Fruit fly (Drosophila melanogaster) whole organism, embryonic: ENCODE measurements around the gene Cdc6.
A peak's percentile ranks its signal among the peaks of the same experiment; 100 is the strongest.

Source experiments
- ATbp ChIP-seq: fragments of 200-800 bp; sonication (Bioruptor generic); optimal IDR thresholded peaks from 2 replicates; lab custom pipeline; 2017; ENCODE audit warnings: missing biosample characterization, mild to moderate bottlenecking, missing genetic modification characterization, missing genetic modification reagents
- C15 ChIP-seq: fragments of 200-800 bp; sonication (Bioruptor generic); IDR thresholded peaks from 3 replicates; pipeline ENCODE4 v1.3.6; 2022; ENCODE audit warnings: missing biosample characterization, missing genetic modification characterization
- CG10543 ChIP-seq: fragments of 200-800 bp; sonication (Bioruptor generic); optimal IDR thresholded peaks from 3 replicates; lab custom pipeline; 2017; ENCODE audit warnings: missing biosample characterization, mild to moderate bottlenecking, missing genetic modification characterization, moderate library complexity
- CG12391 ChIP-seq: fragments of 200-800 bp; sonication (Bioruptor generic); optimal IDR thresholded peaks from 3 replicates; lab custom pipeline; 2018; ENCODE audit warnings: missing biosample characterization, mild to moderate bottlenecking, missing genetic modification characterization, moderate library complexity
- CG12769 ChIP-seq: fragments of 200-800 bp; sonication (Bioruptor generic); optimal IDR thresholded peaks from 2 replicates; lab custom pipeline; 2019; ENCODE audit warnings: missing biosample characterization, mild to moderate bottlenecking, missing genetic modification characterization, moderate library complexity
- CG15269 ChIP-seq: fragments of 200-800 bp; sonication (Bioruptor generic); optimal IDR thresholded peaks from 2 replicates; lab custom pipeline; 2018; ENCODE audit warnings: missing biosample characterization, mild to moderate bottlenecking, missing genetic modification characterization, moderate library complexity
- CG2120 ChIP-seq: fragments of 200-800 bp; sonication (Bioruptor generic); optimal IDR thresholded peaks from 3 replicates; lab custom pipeline; 2016; ENCODE audit warnings: missing biosample characterization, missing genetic modification characterization
- CG32532 ChIP-seq: fragments of 200-800 bp; sonication (Bioruptor generic); IDR thresholded peaks from 2 replicates; pipeline ENCODE4 v1.3.6; 2022; ENCODE audit warnings: missing biosample characterization, missing genetic modification characterization
- CG3281 ChIP-seq: fragments of 200-800 bp; sonication (Bioruptor generic); optimal IDR thresholded peaks from 3 replicates; lab custom pipeline; 2017; ENCODE audit warnings: missing biosample characterization, mild to moderate bottlenecking, missing genetic modification characterization
- CG33213 ChIP-seq: fragments of 200-800 bp; sonication (Bioruptor generic); optimal IDR thresholded peaks from 3 replicates; lab custom pipeline; 2016; ENCODE audit warnings: missing biosample characterization, missing genetic modification characterization
- CG7271 ChIP-seq: fragments of 200-800 bp; sonication (Bioruptor generic); optimal IDR thresholded peaks from 2 replicates; lab custom pipeline; 2018; ENCODE audit warnings: missing biosample characterization, mild to moderate bottlenecking, missing genetic modification characterization, moderate library complexity
- CG7745 ChIP-seq: fragments of 200-800 bp; sonication (Bioruptor generic); optimal IDR thresholded peaks from 2 replicates; lab custom pipeline; 2018; ENCODE audit warnings: missing biosample characterization, mild to moderate bottlenecking, missing genetic modification characterization, moderate library complexity
- CG8290 ChIP-seq, 3 experiments: fragments of 200-800 bp; sonication (Bioruptor generic); optimal IDR thresholded peaks; 2 replicates each; lab custom pipeline; 2016 to 2019; ENCODE audit warnings: missing biosample characterization in 3 of 3, missing genetic modification characterization in 3 of 3, mild to moderate bottlenecking in 2 of 3, moderate library complexity in 1 of 3
- CG9215 ChIP-seq: fragments of 200-800 bp; sonication (Bioruptor generic); IDR thresholded peaks from 2 replicates; pipeline ENCODE4 v1.3.6; 2022; ENCODE audit warnings: missing biosample characterization, missing genetic modification characterization
- CG9932 ChIP-seq: fragments of 200-800 bp; sonication (Bioruptor generic); IDR thresholded peaks from 2 replicates; pipeline ENCODE4 v1.3.6; 2022; ENCODE audit warnings: missing biosample characterization, missing genetic modification characterization
- Dref ChIP-seq: fragments of 200-800 bp; sonication (Bioruptor generic); IDR thresholded peaks from 2 replicates; pipeline ENCODE4 v1.3.6; 2022; ENCODE audit warnings: missing biosample characterization, missing genetic modification characterization
- HLH3B ChIP-seq: fragments of 200-800 bp; sonication (Bioruptor generic); IDR thresholded peaks from 2 replicates; pipeline ENCODE4 v1.3.6; 2022; ENCODE audit warnings: missing biosample characterization, missing genetic modification characterization
- Med ChIP-seq: fragments of 200-800 bp; sonication (Bioruptor generic); peaks from one replicate; lab custom pipeline; 2016; ENCODE audit warnings: missing biosample characterization, missing genetic modification characterization, mild to moderate bottlenecking, inconsistent platforms, moderate library complexity
- NFAT ChIP-seq: fragments of 200-800 bp; sonication (Bioruptor generic); IDR thresholded peaks from 2 replicates; pipeline ENCODE4 v1.3.6; 2022; ENCODE audit warnings: missing biosample characterization, missing genetic modification characterization
- Ravus ChIP-seq: fragments of 200-800 bp; sonication (Bioruptor generic); IDR thresholded peaks from 2 replicates; pipeline ENCODE4 v1.3.6; 2022; ENCODE audit warnings: missing biosample characterization, missing genetic modification characterization
- Rfx ChIP-seq: fragments of 200-800 bp; sonication (Bioruptor generic); IDR thresholded peaks from 2 replicates; pipeline ENCODE4 v1.3.6; 2022; ENCODE audit warnings: missing biosample characterization, missing genetic modification characterization
- TFAM ChIP-seq: fragments of 200-800 bp; sonication (Bioruptor generic); optimal IDR thresholded peaks from 2 replicates; lab custom pipeline; 2017; ENCODE audit warnings: missing biosample characterization, missing genetic modification characterization, inconsistent platforms
- Taf1 ChIP-seq: fragments of 200-800 bp; sonication (Bioruptor generic); IDR thresholded peaks from 2 replicates; pipeline ENCODE4 v1.3.6; 2022; ENCODE audit warnings: missing biosample characterization, missing genetic modification characterization
- ash1 ChIP-seq: fragments of 200-800 bp; sonication (Bioruptor generic); optimal IDR thresholded peaks from 2 replicates; lab custom pipeline; 2018; ENCODE audit warnings: missing biosample characterization, mild to moderate bottlenecking, missing genetic modification characterization
- corto ChIP-seq: fragments of 200-800 bp; sonication (Bioruptor generic); optimal IDR thresholded peaks from 2 replicates; lab custom pipeline; 2016; ENCODE audit warnings: missing biosample characterization, mild to moderate bottlenecking, missing genetic modification characterization, moderate library complexity
- crol ChIP-seq: fragments of 200-800 bp; sonication (Bioruptor generic); IDR thresholded peaks from 2 replicates; pipeline ENCODE4 v1.3.6; 2022; ENCODE audit warnings: missing biosample characterization, missing genetic modification characterization
- dimm ChIP-seq: fragments of 200-800 bp; sonication (Bioruptor generic); IDR thresholded peaks from 2 replicates; pipeline ENCODE4 v1.3.6; 2022; ENCODE audit warnings: missing biosample characterization, missing genetic modification characterization
- eve ChIP-seq, 2 experiments: fragments of >200 bp; optimal IDR thresholded peaks; 2 replicates each; lab custom pipeline; 2017; ENCODE audit warnings: missing biosample characterization in 2 of 2, missing genetic modification characterization in 2 of 2
- gsb ChIP-seq: fragments of 200-800 bp; sonication (Bioruptor generic); IDR thresholded peaks from 2 replicates; pipeline ENCODE4 v1.3.6; 2022; ENCODE audit warnings: missing biosample characterization, missing genetic modification characterization
- her ChIP-seq: fragments of 200-800 bp; sonication (Bioruptor generic); optimal IDR thresholded peaks from 2 replicates; lab custom pipeline; 2016; ENCODE audit warnings: missing biosample characterization, missing genetic modification characterization
- jigr1 ChIP-seq: fragments of 200-800 bp; sonication (Bioruptor generic); IDR thresholded peaks from 3 replicates; pipeline ENCODE4 v1.3.6; 2022; ENCODE audit warnings: missing biosample characterization, missing genetic modification characterization
- lab ChIP-seq: fragments of 200-800 bp; sonication (Bioruptor generic); optimal IDR thresholded peaks from 3 replicates; lab custom pipeline; 2017; ENCODE audit warnings: missing biosample characterization, missing genetic modification characterization, mild to moderate bottlenecking, moderate library complexity, missing genetic modification reagents
- lbe ChIP-seq: fragments of 200-800 bp; sonication (Bioruptor generic); optimal IDR thresholded peaks from 2 replicates; lab custom pipeline; 2016; ENCODE audit warnings: missing biosample characterization, mild to moderate bottlenecking, missing genetic modification characterization
- mam ChIP-seq: fragments of 200-800 bp; sonication (Bioruptor generic); optimal IDR thresholded peaks from 3 replicates; lab custom pipeline; 2016; ENCODE audit warnings: missing biosample characterization, missing genetic modification characterization
- nom ChIP-seq: fragments of 200-800 bp; sonication (Bioruptor generic); optimal IDR thresholded peaks from 2 replicates; lab custom pipeline; 2017; ENCODE audit warnings: missing biosample characterization, missing genetic modification characterization, mild to moderate bottlenecking, moderate library complexity, missing genetic modification reagents
- pho ChIP-seq: fragments of 200-800 bp; sonication (Bioruptor generic); optimal IDR thresholded peaks from 2 replicates; lab custom pipeline; 2016; ENCODE audit warnings: missing biosample characterization, missing genetic modification characterization
- pum ChIP-seq: fragments of 200-800 bp; sonication (Bioruptor generic); optimal IDR thresholded peaks from 2 replicates; lab custom pipeline; 2016; ENCODE audit warnings: missing biosample characterization, missing genetic modification characterization
- ranshi ChIP-seq: fragments of 200-800 bp; sonication (Bioruptor generic); IDR thresholded peaks from 2 replicates; pipeline ENCODE4 v1.3.6; 2022; ENCODE audit warnings: missing biosample characterization, missing genetic modification characterization
- rib ChIP-seq: fragments of 200-800 bp; sonication (Bioruptor generic); IDR thresholded peaks from 2 replicates; pipeline ENCODE4 v1.3.6; 2022; ENCODE audit warnings: missing biosample characterization, missing genetic modification characterization
- schlank ChIP-seq: fragments of 200-800 bp; sonication (Bioruptor generic); optimal IDR thresholded peaks from 2 replicates; lab custom pipeline; 2018; ENCODE audit warnings: missing biosample characterization, mild to moderate bottlenecking, missing genetic modification characterization
- sd ChIP-seq: fragments of 200-800 bp; sonication (Bioruptor generic); optimal IDR thresholded peaks from 3 replicates; lab custom pipeline; 2018; ENCODE audit warnings: missing biosample characterization, mild to moderate bottlenecking, missing genetic modification characterization, moderate library complexity
- sr ChIP-seq: fragments of 200-800 bp; sonication (Bioruptor generic); IDR thresholded peaks from 3 replicates; pipeline ENCODE4 v1.3.6; 2022; ENCODE audit warnings: missing biosample characterization, missing genetic modification characterization
- sug ChIP-seq: fragments of 200-800 bp; optimal IDR thresholded peaks from 2 replicates; lab custom pipeline; 2019; ENCODE audit warnings: missing biosample characterization, mild to moderate bottlenecking, missing genetic modification characterization, moderate library complexity
- trh ChIP-seq: fragments of 200-800 bp; sonication (Bioruptor generic); optimal IDR thresholded peaks from 2 replicates; lab custom pipeline; 2016; ENCODE audit warnings: missing biosample characterization, missing genetic modification characterization
- unpg ChIP-seq: fragments of 200-800 bp; sonication (Bioruptor generic); optimal IDR thresholded peaks from 3 replicates; lab custom pipeline; 2018; ENCODE audit warnings: missing biosample characterization, mild to moderate bottlenecking, missing genetic modification characterization, moderate library complexity
- zfh2 ChIP-seq: fragments of 200-800 bp; sonication (Bioruptor generic); optimal IDR thresholded peaks from 2 replicates; lab custom pipeline; 2016; ENCODE audit warnings: missing biosample characterization, missing genetic modification characterization

Gene Cdc6

DNA sequence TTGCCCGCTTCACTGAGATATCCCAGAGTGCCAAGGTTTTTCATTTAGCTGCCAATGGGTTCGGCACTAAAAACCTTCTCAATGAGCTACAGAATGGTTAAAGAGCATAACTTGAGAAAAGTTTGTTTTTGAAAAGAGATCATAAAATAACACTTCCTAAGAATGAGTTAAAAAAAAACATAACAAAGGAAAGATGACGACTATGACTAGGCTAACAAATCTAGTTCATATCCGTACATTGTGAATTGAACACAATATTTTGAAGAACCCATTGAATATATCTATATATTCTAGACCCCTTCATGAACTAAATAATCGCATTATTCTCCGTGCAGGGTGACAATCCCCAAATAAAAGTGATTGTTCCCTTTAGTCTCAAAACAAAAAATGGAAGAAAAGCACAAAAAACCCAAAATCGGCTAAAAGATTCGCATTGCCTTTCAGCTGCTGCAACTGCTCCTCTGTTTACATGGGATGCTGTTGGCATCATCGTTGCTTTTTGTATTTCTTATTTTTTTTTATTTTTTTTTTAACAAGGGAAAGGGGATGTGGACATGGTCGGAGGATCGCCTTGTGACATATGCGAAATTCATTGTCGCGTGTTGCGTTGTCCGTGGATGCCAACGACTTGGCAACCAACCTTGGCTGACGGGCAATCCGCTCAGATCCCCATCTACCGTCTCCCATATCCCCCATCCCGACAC is 23.0 kb upstream of the Cdc6 start:
- TF ChIP-seq trh (GFP tag; lab: Kevin White, UChicago) (no peak), CG2120 (GFP tag; lab: Kevin White, UChicago) (no peak), CG12391 (tag; lab: Kevin White, UChicago) (no peak), HLH3B (GFP tag; lab: Robert Waterston, UW) (no peak), nom (peak; percentile 65), CG8290 (GFP tag; optimal IDR thresholded peaks at IDR 0.05; lab: Kevin White, UChicago) (no peak), CG8290 (tag; optimal IDR thresholded peaks at IDR 0.05; lab: Kevin White, UChicago) (no peak), corto (GFP tag; lab: Kevin White, UChicago) (peak; percentile 1), ATbp (GFP tag; lab: Kevin White, UChicago) (no peak), jigr1 (GFP tag; lab: Robert Waterston, UW) (no peak), lbe (GFP tag; lab: Kevin White, UChicago) (peak; percentile 73), pho (GFP tag; lab: Kevin White, UChicago) (no peak), gsb (GFP tag; lab: Robert Waterston, UW) (peak; percentile 6; the same call in 1 of the 2 replicates), CG33213 (no peak), her (GFP tag; lab: Kevin White, UChicago) (no peak), mam (GFP tag; lab: Kevin White, UChicago) (no peak), ash1 (GFP tag; lab: Kevin White, UChicago) (no peak), sug (tag; lab: Kevin White, UChicago) (no peak), pum (GFP tag; lab: Kevin White, UChicago) (no peak), CG15269 (tag; lab: Kevin White, UChicago) (no peak), C15 (no peak), Dref (no peak), dimm (GFP tag; lab: Robert Waterston, UW) (no peak), eve (GFP tag; optimal IDR thresholded peaks at IDR 0.05; lab: Kevin White, UChicago) (no peak)

DNA sequence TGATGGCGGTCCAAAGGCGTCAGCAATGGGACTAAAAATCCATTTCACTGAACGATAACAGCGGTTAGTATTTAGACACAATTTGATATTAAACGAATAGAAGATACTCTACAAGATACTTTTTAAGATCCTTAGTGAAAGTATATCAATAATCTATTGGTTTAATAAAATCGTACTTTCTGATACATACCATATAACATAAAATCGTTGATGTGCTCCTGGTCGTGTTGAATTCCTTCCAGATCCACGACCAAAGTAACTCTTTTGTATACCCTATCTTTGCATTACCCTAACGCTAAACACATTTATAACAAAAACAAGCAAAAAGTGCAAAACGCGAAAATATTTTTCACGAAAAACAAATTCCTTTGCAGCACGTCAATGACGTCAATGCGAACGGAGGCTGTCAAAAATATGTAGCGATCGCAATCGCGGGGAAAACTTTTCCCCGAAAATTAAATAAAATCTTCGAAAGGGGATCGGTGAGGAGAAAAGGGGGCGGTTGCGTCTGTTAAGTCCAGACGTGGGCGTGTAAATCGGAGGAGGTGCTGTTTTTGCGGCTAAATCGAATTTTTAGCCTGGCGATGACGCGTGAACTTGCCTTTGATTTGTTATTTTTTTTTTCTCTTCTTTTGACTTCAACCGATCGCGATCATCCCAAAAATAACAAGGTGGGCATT is 21.5 kb upstream of the Cdc6 start:
- TF ChIP-seq mam (GFP tag; lab: Kevin White, UChicago) (peak; percentile 10), Rfx (GFP tag; lab: Robert Waterston, UW) (peak; percentile 61), sd (tag; lab: Kevin White, UChicago) (peak; percentile 74), CG3281 (GFP tag; lab: Kevin White, UChicago) (peak; percentile 22), Ravus (no peak), TFAM (GFP tag; lab: Kevin White, UChicago) (no peak), CG9215 (GFP tag; lab: Robert Waterston, UW) (peak; percentile 35; the same call in 1 of the 2 replicates), CG10543 (GFP tag; lab: Kevin White, UChicago) (peak; percentile 33), lab (GFP tag; lab: Kevin White, UChicago) (peak; percentile 7), CG7271 (no peak), unpg (GFP tag; lab: Kevin White, UChicago) (no peak), rib (GFP tag; lab: Robert Waterston, UW) (peak; percentile 57; the same call in 1 of the 2 replicates), CG32532 (peak; percentile 62), sr (peak; percentile 89), CG9932 (GFP tag; lab: Robert Waterston, UW) (peak; percentile 46; the same call in 1 of the 2 replicates), CG2120 (GFP tag; lab: Kevin White, UChicago) (peak; percentile 14), NFAT (0 out of 2 replicates have a peak, but pooled peaks have one; percentile 12), ranshi (GFP tag; lab: Robert Waterston, UW) (0 out of 2 replicates have a peak, but pooled peaks have one; percentile 9), schlank (tag; lab: Kevin White, UChicago) (no peak), CG7745 (tag; lab: Kevin White, UChicago) (no peak), crol (GFP tag; lab: Robert Waterston, UW) (peak; percentile 56; the same call in 1 of the 2 replicates), Taf1 (GFP tag; lab: Robert Waterston, UW) (peak; percentile 30; the same call in 1 of the 2 replicates), Med (GFP tag; lab: Kevin White, UChicago) (peak; percentile 46), CG12769 (peak; percentile 80), zfh2 (GFP tag; lab: Kevin White, UChicago) (peak; percentile 33)
